Fruit fly (Drosophila melanogaster): Measurements from ENCODE around the gene CG32066.

The CG32066 gene

DNA sequence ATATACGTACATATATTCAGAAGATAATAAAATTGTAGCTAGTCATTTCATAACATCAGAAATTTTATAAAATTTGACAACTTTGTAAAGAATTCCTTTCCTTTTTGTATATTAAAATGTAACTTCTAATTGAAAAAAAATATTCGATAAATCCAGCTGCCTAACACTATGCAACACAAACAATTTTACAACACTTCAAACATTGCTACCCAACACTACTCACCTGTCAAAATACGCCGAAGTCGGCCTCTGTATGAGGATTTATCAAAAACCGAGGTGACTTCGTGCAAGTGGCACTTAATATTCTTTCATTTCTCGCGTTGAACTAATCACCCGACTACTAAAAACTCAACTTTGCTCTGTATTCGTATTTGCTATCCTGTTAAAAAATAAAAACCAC lies 25.8 kb upstream of the CG32066 start:
- TF ChIP-seq Dll (optimal IDR thresholded peaks at IDR 0.05) (no peak), CG8478 (optimal IDR thresholded peaks at IDR 0.05) (no peak), pan (optimal IDR thresholded peaks at IDR 0.05) (no peak), EcR (GFP tag; optimal IDR thresholded peaks at IDR 0.05) (no peak), usp (GFP tag; optimal IDR thresholded peaks at IDR 0.05) (no peak), psq (optimal IDR thresholded peaks at IDR 0.05) (no peak)

- no peak for TF ChIP-seq CG8478 (optimal IDR thresholded peaks at IDR 0.05)
- no peak for TF ChIP-seq psq (optimal IDR thresholded peaks at IDR 0.05)
- no peak for TF ChIP-seq usp (GFP tag; optimal IDR thresholded peaks at IDR 0.05)
- TF ChIP-seq pan (optimal IDR thresholded peaks at IDR 0.05): no peak
Measured at dm6 chr3L:10684492-10684891, 23.7 kb upstream of the CG32066 start.

DNA sequence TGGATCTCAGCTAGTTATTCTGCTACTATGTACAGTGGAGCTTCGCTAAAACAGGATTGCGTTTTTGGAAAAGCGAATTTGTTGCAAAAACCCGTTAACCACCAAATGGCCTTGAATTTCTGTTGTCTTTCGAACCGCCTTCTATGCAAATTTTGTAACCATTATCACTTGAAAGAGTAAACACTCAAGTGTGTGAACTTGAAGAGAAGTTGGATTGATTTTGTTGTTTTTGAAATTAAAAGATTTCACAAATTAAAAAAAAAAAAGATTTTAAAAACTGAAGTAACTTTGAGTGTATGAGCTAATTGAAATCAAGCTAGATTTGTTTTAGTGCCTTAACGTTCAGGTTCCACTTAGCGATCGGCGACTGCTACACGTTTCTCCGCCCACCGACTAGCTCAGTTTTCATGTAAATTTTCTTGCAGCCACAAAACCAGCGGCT lies 23.1 kb upstream of the CG32066 start:
- TF ChIP-seq pan (optimal IDR thresholded peaks at IDR 0.05) (no peak), EcR (GFP tag; optimal IDR thresholded peaks at IDR 0.05) (no peak), Dll (optimal IDR thresholded peaks at IDR 0.05) (no peak), CG8478 (optimal IDR thresholded peaks at IDR 0.05) (no peak), psq (optimal IDR thresholded peaks at IDR 0.05) (no peak), usp (GFP tag; optimal IDR thresholded peaks at IDR 0.05) (no peak)

DNA sequence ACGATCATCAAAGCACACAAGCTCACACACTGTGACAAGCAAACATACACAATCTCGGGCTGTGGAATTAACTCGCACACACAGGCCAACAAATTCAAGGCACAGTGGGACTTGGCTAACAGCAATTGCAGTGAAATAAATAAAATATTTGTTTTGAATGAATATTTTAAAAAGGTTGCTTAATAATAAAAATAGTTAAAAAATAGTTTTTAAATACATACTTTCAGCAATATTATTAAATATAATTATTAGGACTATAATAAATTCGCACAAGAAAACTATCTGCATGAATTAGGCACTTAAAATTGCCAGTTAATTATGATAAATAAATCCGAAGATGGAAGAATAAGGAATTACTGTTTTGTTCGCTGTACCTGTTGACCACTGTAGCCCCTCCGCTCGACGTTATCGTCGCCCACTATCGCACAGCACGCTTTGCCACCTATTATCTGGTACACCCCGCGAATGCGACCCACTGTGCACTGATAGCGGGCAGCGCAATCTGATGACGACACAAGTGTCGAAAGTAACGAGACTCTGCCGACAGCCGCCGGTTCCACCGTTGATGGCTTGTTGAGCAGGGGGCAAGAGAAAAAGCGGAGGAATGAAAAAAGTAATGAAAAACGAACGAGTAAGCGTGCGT lies 22.0 kb upstream of the CG32066 start:
- TF ChIP-seq psq (optimal IDR thresholded peaks at IDR 0.05) (no peak), pan (optimal IDR thresholded peaks at IDR 0.05) (no peak), CG8478 (optimal IDR thresholded peaks at IDR 0.05) (no peak)

DNA sequence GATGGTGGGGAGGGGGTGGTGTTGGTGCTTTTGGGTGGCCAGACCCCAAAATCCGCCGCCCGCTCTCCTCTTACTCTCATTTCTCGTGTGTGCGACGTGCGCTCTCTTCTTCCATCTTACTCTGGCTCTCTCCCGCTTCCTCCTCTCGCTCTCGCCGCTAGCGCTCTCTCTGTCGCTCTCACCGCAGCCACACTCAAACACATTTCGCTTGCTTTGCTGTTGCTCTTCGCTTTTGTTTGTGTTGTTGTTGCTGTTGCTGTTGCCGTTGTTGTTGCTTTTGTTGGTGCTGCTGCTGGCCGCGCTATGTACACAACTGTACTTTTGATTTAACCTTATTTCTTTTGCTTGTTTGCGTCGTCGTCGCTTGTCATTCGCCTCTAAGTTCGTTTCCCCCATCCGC lies 21.0 kb upstream of the CG32066 start:
- peak; percentile 99 for TF ChIP-seq Dll (optimal IDR thresholded peaks at IDR 0.05)
- TF ChIP-seq pan (optimal IDR thresholded peaks at IDR 0.05): no peak
- TF ChIP-seq psq (optimal IDR thresholded peaks at IDR 0.05): no peak
- peak; percentile 17 for TF ChIP-seq CG8478 (optimal IDR thresholded peaks at IDR 0.05)

DNA sequence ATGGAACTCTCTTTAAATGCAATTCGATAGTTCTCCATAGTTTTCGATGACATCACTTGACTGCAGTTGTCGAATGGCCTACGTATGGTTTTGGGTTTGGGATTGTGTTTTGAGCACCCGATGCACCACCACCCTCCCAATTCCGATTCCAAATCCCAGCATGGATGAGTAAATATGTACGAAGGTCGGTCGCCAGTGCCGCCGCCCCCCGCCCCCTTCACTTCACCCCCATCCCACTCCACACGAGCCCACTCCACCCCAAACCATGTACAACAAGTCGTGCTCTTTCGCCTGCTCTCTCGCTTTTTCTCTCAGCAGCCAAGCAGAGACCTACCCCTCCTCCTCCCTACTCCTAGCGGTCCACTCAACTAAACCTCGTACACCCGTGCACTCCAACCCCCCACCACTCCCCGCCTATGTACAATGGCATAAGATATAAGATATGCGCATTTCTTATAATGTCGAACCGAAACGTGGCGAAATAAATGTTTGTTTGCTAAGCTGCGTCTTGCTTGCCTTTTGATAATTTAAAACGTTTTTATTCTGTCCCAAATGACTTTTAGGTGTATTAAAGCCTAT lies 20.0 kb upstream of the CG32066 start:
- TF ChIP-seq usp (GFP tag; optimal IDR thresholded peaks at IDR 0.05): no peak
- no peak for TF ChIP-seq Dll (optimal IDR thresholded peaks at IDR 0.05)
- TF ChIP-seq psq (optimal IDR thresholded peaks at IDR 0.05): no peak
- no peak for TF ChIP-seq EcR (GFP tag; optimal IDR thresholded peaks at IDR 0.05)
- no peak for TF ChIP-seq CG8478 (optimal IDR thresholded peaks at IDR 0.05)
- no peak for TF ChIP-seq pan (optimal IDR thresholded peaks at IDR 0.05)

DNA sequence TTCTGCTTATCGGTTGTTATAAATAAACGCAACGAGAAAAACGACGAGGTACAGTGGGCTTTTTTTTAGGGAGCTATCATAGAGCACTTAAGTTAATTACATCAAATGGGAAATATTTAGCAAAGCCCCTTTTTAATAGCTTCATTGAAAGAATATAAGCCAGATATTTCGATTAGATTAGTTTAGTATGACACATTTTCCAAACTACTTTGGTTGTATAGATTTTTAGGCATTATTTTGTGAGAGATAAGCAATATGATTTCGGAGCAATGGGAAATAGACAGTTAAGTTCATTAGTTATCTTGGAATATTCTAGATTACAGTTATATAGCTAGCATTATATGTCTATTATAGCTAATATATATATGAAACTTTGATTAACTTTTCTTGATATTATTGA lies 19.4 kb upstream of the CG32066 start:
- no peak for TF ChIP-seq usp (GFP tag; optimal IDR thresholded peaks at IDR 0.05)
- TF ChIP-seq CG8478 (optimal IDR thresholded peaks at IDR 0.05): no peak
- no peak for TF ChIP-seq pan (optimal IDR thresholded peaks at IDR 0.05)
- TF ChIP-seq psq (optimal IDR thresholded peaks at IDR 0.05): no peak
- TF ChIP-seq Dll (optimal IDR thresholded peaks at IDR 0.05): no peak
- TF ChIP-seq EcR (GFP tag; optimal IDR thresholded peaks at IDR 0.05): no peak

- no peak for TF ChIP-seq usp (GFP tag; optimal IDR thresholded peaks at IDR 0.05)
- TF ChIP-seq EcR (GFP tag; optimal IDR thresholded peaks at IDR 0.05): no peak
Measured at dm6 chr3L:10679711-10680154, 18.9 kb upstream of the CG32066 start.

DNA sequence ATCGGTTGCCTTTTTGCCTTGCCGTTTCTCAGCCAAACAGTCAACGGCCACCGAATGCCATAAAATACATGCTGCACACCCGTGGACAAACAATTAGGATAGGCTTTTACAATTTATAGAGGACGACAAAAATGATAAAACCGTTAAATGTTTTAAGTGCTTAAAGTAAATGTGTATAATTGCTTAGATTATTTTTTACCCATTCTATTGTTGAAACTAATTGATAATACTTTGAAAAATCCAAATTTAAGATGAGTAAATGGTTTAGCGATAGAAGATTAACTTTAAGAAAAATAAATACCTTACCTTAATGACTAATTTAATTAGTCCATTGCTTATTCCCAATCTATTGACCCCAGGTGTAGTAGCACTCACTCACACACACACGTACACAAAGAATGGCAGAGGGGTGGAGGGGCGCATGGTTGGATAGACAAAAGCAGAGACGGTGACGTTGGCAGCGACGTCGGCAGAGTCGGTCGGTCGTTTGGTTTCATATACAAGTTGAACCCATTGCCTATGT lies 17.8 kb upstream of the CG32066 start:
- TF ChIP-seq pan (optimal IDR thresholded peaks at IDR 0.05) (no peak), usp (GFP tag; optimal IDR thresholded peaks at IDR 0.05) (no peak), psq (optimal IDR thresholded peaks at IDR 0.05) (no peak), EcR (GFP tag; optimal IDR thresholded peaks at IDR 0.05) (no peak), Dll (optimal IDR thresholded peaks at IDR 0.05) (no peak), CG8478 (optimal IDR thresholded peaks at IDR 0.05) (no peak)

DNA sequence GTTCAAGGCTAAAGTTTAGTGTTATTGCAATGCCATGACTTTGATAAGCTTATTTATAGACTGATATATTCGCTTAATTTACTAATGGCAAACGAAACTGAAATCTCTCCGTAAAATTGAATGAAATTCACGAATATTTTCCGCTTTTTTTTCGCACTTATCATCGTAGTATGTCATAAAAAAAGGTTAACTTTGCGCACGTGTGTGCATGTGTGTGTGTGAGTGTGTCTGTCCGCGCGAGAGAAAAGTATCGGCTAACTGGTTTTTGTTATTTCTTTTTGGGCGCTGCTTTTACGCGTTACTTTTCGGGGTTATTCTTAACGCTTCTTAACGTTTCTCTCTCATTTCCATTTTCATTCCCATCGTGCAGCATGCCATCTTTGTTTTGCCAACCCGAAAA lies 17.0 kb upstream of the CG32066 start:
- TF ChIP-seq pan (optimal IDR thresholded peaks at IDR 0.05) (no peak), EcR (GFP tag; optimal IDR thresholded peaks at IDR 0.05) (no peak), CG8478 (optimal IDR thresholded peaks at IDR 0.05) (no peak), Dll (optimal IDR thresholded peaks at IDR 0.05) (no peak), psq (optimal IDR thresholded peaks at IDR 0.05) (no peak), usp (GFP tag; optimal IDR thresholded peaks at IDR 0.05) (no peak)

dm6 chr3L:10675635-10676393 lies 15.0 kb upstream of the CG32066 start:
- no peak for TF ChIP-seq pan (optimal IDR thresholded peaks at IDR 0.05)
- TF ChIP-seq Dll (optimal IDR thresholded peaks at IDR 0.05): no peak
- no peak for TF ChIP-seq usp (GFP tag; optimal IDR thresholded peaks at IDR 0.05)
- no peak for TF ChIP-seq CG8478 (optimal IDR thresholded peaks at IDR 0.05)
- no peak for TF ChIP-seq psq (optimal IDR thresholded peaks at IDR 0.05)
- no peak for TF ChIP-seq EcR (GFP tag; optimal IDR thresholded peaks at IDR 0.05)

dm6 chr3L:10674940-10675339 lies 14.1 kb upstream of the CG32066 start:
- TF ChIP-seq CG8478 (optimal IDR thresholded peaks at IDR 0.05) (no peak), Dll (optimal IDR thresholded peaks at IDR 0.05) (no peak), pan (optimal IDR thresholded peaks at IDR 0.05) (no peak), EcR (GFP tag; optimal IDR thresholded peaks at IDR 0.05) (no peak), usp (GFP tag; optimal IDR thresholded peaks at IDR 0.05) (no peak), psq (optimal IDR thresholded peaks at IDR 0.05) (no peak)

Measured in whole organism.